Fruit fly (Drosophila melanogaster) whole organism: Measurements from ENCODE around the gene nrv3.

ENCODE experiments used
- CG8478 ChIP-seq: fragments of >200 bp; optimal IDR thresholded peaks from 2 replicates; lab custom pipeline; 2018; ENCODE audit warnings: inconsistent platforms
- Dll ChIP-seq: fragments of >200 bp; optimal IDR thresholded peaks from 2 replicates; lab custom pipeline; 2017
- EcR ChIP-seq, 2 experiments: fragments of >200 bp; optimal IDR thresholded peaks; 2 replicates each; lab custom pipeline; 2017; ENCODE audit warnings: missing biosample characterization in 2 of 2, missing genetic modification characterization in 2 of 2, missing genetic modification reagents in 2 of 2
- pan ChIP-seq: fragments of >200 bp; optimal IDR thresholded peaks from 2 replicates; lab custom pipeline; 2017
- psq ChIP-seq: fragments of >200 bp; optimal IDR thresholded peaks from 2 replicates; lab custom pipeline; 2017
- usp ChIP-seq: fragments of >200 bp; optimal IDR thresholded peaks from 2 replicates; lab custom pipeline; 2017; ENCODE audit warnings: missing biosample characterization, missing genetic modification characterization, mixed read lengths

nrv3 gene

dm6 chr2L:21379790-21380349, at the start of gene nrv3:
nrv3 (plus strand) TSS chr2L:21380000.
- TF ChIP-seq CG8478 (lab: Kevin White, UChicago), result no peak
- no peak for TF ChIP-seq pan
- TF ChIP-seq EcR (GFP tag; optimal IDR thresholded peaks at IDR 0.05; lab: Kevin White, UChicago), result no peak
- no peak for TF ChIP-seq psq (lab: Kevin White, UChicago)
- TF ChIP-seq Dll (lab: Kevin White, UChicago), result no peak

- TF ChIP-seq CG8478 (lab: Kevin White, UChicago), result no peak
- TF ChIP-seq Dll (lab: Kevin White, UChicago), result no peak
- no peak for TF ChIP-seq pan
- TF ChIP-seq psq (lab: Kevin White, UChicago), result no peak
- TF ChIP-seq usp, result no peak
- TF ChIP-seq EcR (GFP tag; optimal IDR thresholded peaks at IDR 0.05; lab: Kevin White, UChicago), result no peak
Observed at dm6 chr2L:21330823-21331222, 49.0 kb upstream of the nrv3 start.

- no peak for TF ChIP-seq pan
- TF ChIP-seq EcR (GFP tag; optimal IDR thresholded peaks at IDR 0.05; lab: Kevin White, UChicago), result no peak
- TF ChIP-seq Dll (lab: Kevin White, UChicago), result no peak
- TF ChIP-seq CG8478 (lab: Kevin White, UChicago), result no peak
- TF ChIP-seq usp, result no peak
- TF ChIP-seq psq (lab: Kevin White, UChicago), result no peak
Observed at dm6 chr2L:21331502-21331901, 48.3 kb upstream of the nrv3 start, which contains the start of gene dimm. dimm (plus strand) TSS chr2L:21331756.

dm6 chr2L:21341706-21342105, 38.1 kb upstream of the nrv3 start:
- TF ChIP-seq pan (no peak), psq (lab: Kevin White, UChicago) (no peak), CG8478 (lab: Kevin White, UChicago) (no peak), usp (no peak), Dll (lab: Kevin White, UChicago) (no peak), EcR (GFP tag; optimal IDR thresholded peaks at IDR 0.05; lab: Kevin White, UChicago) (no peak)

dm6 chr2L:21344203-21344753, 35.5 kb upstream of the nrv3 start, which contains the start of gene Tsp39D:
Tsp39D (plus strand) TSS chr2L:21344607.
- no peak for TF ChIP-seq usp
- TF ChIP-seq CG8478 (lab: Kevin White, UChicago), result no peak
- no peak for TF ChIP-seq pan
- TF ChIP-seq psq (lab: Kevin White, UChicago), result no peak
- TF ChIP-seq EcR (GFP tag; optimal IDR thresholded peaks at IDR 0.05; lab: Kevin White, UChicago), result no peak
- TF ChIP-seq Dll (lab: Kevin White, UChicago), result no peak

dm6 chr2L:21360916-21361315, 18.9 kb upstream of the nrv3 start, which contains the start of gene dtr:
dtr (plus strand) TSS chr2L:21361216.
- no peak for TF ChIP-seq CG8478 (lab: Kevin White, UChicago)
- TF ChIP-seq pan, result no peak
- TF ChIP-seq psq (lab: Kevin White, UChicago), result no peak

dm6 chr2L:21367296-21367695, 12.5 kb upstream of the nrv3 start:
- no peak for TF ChIP-seq usp
- no peak for TF ChIP-seq CG8478 (lab: Kevin White, UChicago)
- no peak for TF ChIP-seq EcR (GFP tag; optimal IDR thresholded peaks at IDR 0.05; lab: Kevin White, UChicago)
- TF ChIP-seq pan, result no peak
- no peak for TF ChIP-seq psq (lab: Kevin White, UChicago)
- TF ChIP-seq Dll (lab: Kevin White, UChicago), result no peak

dm6 chr2L:21369606-21370005, 10.2 kb upstream of the nrv3 start, which contains the start of gene Gr39b:
Gr39b (minus strand) TSS chr2L:21369706.
- TF ChIP-seq psq (lab: Kevin White, UChicago) (no peak), pan (no peak)

dm6 chr2L:21370886-21371285, 8.9 kb upstream of the nrv3 start, which contains the start of gene CG8665:
CG8665 (plus strand) TSS chr2L:21371227.
- TF ChIP-seq psq (lab: Kevin White, UChicago) (no peak), Dll (lab: Kevin White, UChicago) (no peak), pan (no peak), usp (no peak), EcR (GFP tag; optimal IDR thresholded peaks at IDR 0.05; lab: Kevin White, UChicago) (no peak), CG8478 (lab: Kevin White, UChicago) (no peak)

dm6 chr2L:21377984-21378383, 1.8 kb upstream of the nrv3 start:
- TF ChIP-seq CG8478 (lab: Kevin White, UChicago), result no peak
- TF ChIP-seq psq (lab: Kevin White, UChicago), result no peak
- TF ChIP-seq EcR (GFP tag; optimal IDR thresholded peaks at IDR 0.05; lab: Kevin White, UChicago), result no peak
- TF ChIP-seq pan, result no peak
- no peak for TF ChIP-seq Dll (lab: Kevin White, UChicago)
- no peak for TF ChIP-seq usp

dm6 chr2L:21381379-21381778, 1.6 kb downstream of the nrv3 start:
- TF ChIP-seq usp (no peak), pan (no peak), EcR (GFP tag; optimal IDR thresholded peaks at IDR 0.05; lab: Kevin White, UChicago) (no peak), Dll (lab: Kevin White, UChicago) (no peak), CG8478 (lab: Kevin White, UChicago) (no peak), psq (lab: Kevin White, UChicago) (no peak)

dm6 chr2L:21396714-21397654, 17.2 kb downstream of the nrv3 start:
- TF ChIP-seq pan, result no peak
- no peak for TF ChIP-seq EcR (GFP tag; optimal IDR thresholded peaks at IDR 0.05; lab: Kevin White, UChicago)
- no peak for TF ChIP-seq usp
- no peak for TF ChIP-seq Dll (lab: Kevin White, UChicago)
- TF ChIP-seq psq (lab: Kevin White, UChicago), result no peak
- no peak for TF ChIP-seq CG8478 (lab: Kevin White, UChicago)
